Worm (Caenorhabditis elegans) whole organism, early embryonic: ENCODE data around the gene npp-21.
A peak's percentile ranks its signal among the peaks of the same experiment; 100 is the strongest.

Experiments
- B0310.2 ChIP-seq: sonication (generic microtip); optimal IDR thresholded peaks from 2 replicates; lab custom pipeline; 2016; ENCODE audit warnings: mild to moderate bottlenecking, missing genetic modification characterization, missing compliant biosample characterization
- F13C5.2 ChIP-seq: sonication (generic microtip); optimal IDR thresholded peaks from 2 replicates; lab custom pipeline; 2017; ENCODE audit warnings: mild to moderate bottlenecking, missing genetic modification characterization, inconsistent platforms, missing compliant biosample characterization
- aly-1 ChIP-seq: sonication (generic microtip); optimal IDR thresholded peaks from 2 replicates; lab custom pipeline; 2016; ENCODE audit warnings: missing genetic modification characterization, missing compliant biosample characterization
- ama-1 ChIP-seq: fragments of 150-350 bp; optimal IDR thresholded peaks from 2 replicates; lab custom pipeline; 2014
- ceh-13 ChIP-seq: fragments of 200-800 bp; sonication (Bioruptor generic); optimal IDR thresholded peaks from 2 replicates; lab custom pipeline; 2018; ENCODE audit warnings: mild to moderate bottlenecking, missing genetic modification characterization, missing compliant biosample characterization
- ceh-36 ChIP-seq: sonication (generic microtip); optimal IDR thresholded peaks from 2 replicates; lab custom pipeline; 2016; ENCODE audit warnings: missing genetic modification characterization, inconsistent platforms, missing compliant biosample characterization
- ets-7 ChIP-seq: sonication (generic microtip); optimal IDR thresholded peaks from 2 replicates; lab custom pipeline; 2016; ENCODE audit warnings: missing genotype, missing genetic modification characterization, missing compliant biosample characterization
- flt-1 ChIP-seq: fragments of 200-800 bp; sonication (Bioruptor generic); IDR thresholded peaks from 2 replicates; pipeline ENCODE4 v1.3.6; 2022; ENCODE audit warnings: missing genetic modification characterization, missing compliant biosample characterization
- hmbx-1 ChIP-seq: sonication (generic microtip); optimal IDR thresholded peaks from 2 replicates; lab custom pipeline; 2016; ENCODE audit warnings: mild to moderate bottlenecking, missing genetic modification characterization, missing compliant biosample characterization
- hmg-4 ChIP-seq: fragments of 200-800 bp; sonication (Bioruptor generic); optimal IDR thresholded peaks from 2 replicates; lab custom pipeline; 2018; ENCODE audit warnings: mild to moderate bottlenecking, missing genetic modification characterization, missing compliant biosample characterization
- hnd-1 ChIP-seq: sonication (generic microtip); optimal IDR thresholded peaks from 2 replicates; lab custom pipeline; 2016; ENCODE audit warnings: missing genetic modification characterization, missing compliant biosample characterization
- pes-1 ChIP-seq: fragments of 200-800 bp; sonication (Bioruptor generic); IDR thresholded peaks from 2 replicates; pipeline ENCODE4 v1.3.6; 2022; ENCODE audit warnings: missing genetic modification reagents, missing genetic modification characterization, missing compliant biosample characterization
- scrt-1 ChIP-seq: fragments of 200-800 bp; sonication (Bioruptor generic); IDR thresholded peaks from 2 replicates; pipeline ENCODE4 v1.3.6; 2022; ENCODE audit warnings: missing genetic modification characterization, missing compliant biosample characterization
- sea-1 ChIP-seq: fragments of 200-800 bp; sonication (Bioruptor generic); conservative IDR thresholded peaks from 2 replicates; pipeline ENCODE4 v1.3.6; 2022; ENCODE audit warnings: missing genetic modification characterization, missing compliant biosample characterization
- tbx-11 ChIP-seq: fragments of 200-800 bp; sonication (Bioruptor generic); IDR thresholded peaks from 2 replicates; pipeline ENCODE4 v1.3.6; 2022; ENCODE audit warnings: missing genetic modification characterization, missing compliant biosample characterization
- tbx-37 ChIP-seq: fragments of 200-800 bp; sonication (Bioruptor generic); conservative IDR thresholded peaks from 2 replicates; pipeline ENCODE4 v1.3.6; 2022; ENCODE audit warnings: missing genetic modification reagents, missing genetic modification characterization, missing compliant biosample characterization
- tra-4 ChIP-seq: sonication (generic microtip); optimal IDR thresholded peaks from 2 replicates; lab custom pipeline; 2017; ENCODE audit warnings: missing genetic modification characterization, missing compliant biosample characterization

The npp-21 gene

DNA sequence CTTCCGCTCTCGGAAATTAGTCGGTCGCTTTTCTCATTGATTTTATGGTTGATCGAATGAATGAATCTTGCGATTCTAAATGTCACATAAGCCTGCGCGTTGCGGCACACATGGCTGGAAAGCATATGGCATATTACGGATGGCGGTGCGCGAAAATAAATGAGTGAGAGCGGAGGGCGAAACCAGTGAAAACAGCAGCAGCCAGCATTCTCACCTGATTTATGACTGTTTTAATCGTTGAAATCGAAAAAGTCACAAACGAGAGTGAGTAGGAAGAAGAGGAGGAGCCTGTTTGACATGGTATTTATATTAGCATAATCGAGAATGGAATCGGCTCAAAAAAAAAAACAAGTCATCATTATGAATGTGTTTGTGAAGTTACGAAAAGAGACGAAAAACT lies 24.8 kb downstream of the npp-21 start:
- TF ChIP-seq pes-1 (GFP tag; lab: Robert Waterston, UW) (no peak), hmg-4 (GFP tag; lab: Kevin White, UChicago) (peak; percentile 2)

DNA sequence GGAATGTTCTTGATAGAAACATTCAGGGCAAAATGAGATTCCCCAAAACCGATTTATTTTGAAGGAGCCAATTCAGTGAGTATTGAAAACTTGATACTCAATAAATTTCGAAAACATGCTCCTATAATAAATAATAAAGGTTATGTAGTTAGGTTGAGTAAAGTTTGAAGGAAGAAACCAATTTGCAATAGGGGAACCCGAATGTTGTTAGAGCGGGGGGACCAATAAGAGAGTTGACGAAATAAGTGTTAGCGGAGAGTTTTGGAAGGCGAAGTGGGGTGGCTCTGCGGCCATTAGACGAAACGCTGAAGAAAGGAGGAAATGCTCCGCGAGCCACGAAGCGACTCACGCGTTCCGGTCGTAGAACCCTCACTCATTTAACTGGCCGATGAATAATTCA lies 25.5 kb downstream of the npp-21 start:
- no peak for TF ChIP-seq sea-1
- TF ChIP-seq hmg-4 (GFP tag; lab: Kevin White, UChicago) = no peak
- TF ChIP-seq F13C5.2 = no peak
- no peak for TF ChIP-seq ceh-13
- TF ChIP-seq aly-1 (tag; lab: Kevin White, UChicago) = no peak
- TF ChIP-seq flt-1 (GFP tag; lab: Robert Waterston, UW) = no peak
- TF ChIP-seq tra-4 (tag; lab: Kevin White, UChicago) = no peak
- no peak for TF ChIP-seq pes-1 (GFP tag; lab: Robert Waterston, UW)
- no peak for TF ChIP-seq ceh-36 (tag; lab: Kevin White, UChicago)
- no peak for TF ChIP-seq ets-7
- no peak for TF ChIP-seq tbx-37
- TF ChIP-seq hnd-1 (tag; lab: Kevin White, UChicago) = no peak
- no peak for TF ChIP-seq scrt-1 (GFP tag; lab: Robert Waterston, UW)
- TF ChIP-seq B0310.2 (tag; lab: Kevin White, UChicago) = no peak
- no peak for TF ChIP-seq tbx-11 (GFP tag; lab: Robert Waterston, UW)

ce11 chrII:7628640-7629039 lies 29.2 kb downstream of the npp-21 start:
- TF ChIP-seq hnd-1 (tag; lab: Kevin White, UChicago) = no peak
- no peak for TF ChIP-seq ets-7
- no peak for TF ChIP-seq tbx-11 (GFP tag; lab: Robert Waterston, UW)
- no peak for TF ChIP-seq pes-1 (GFP tag; lab: Robert Waterston, UW)
- TF ChIP-seq hmg-4 (GFP tag; lab: Kevin White, UChicago) = no peak
- TF ChIP-seq ama-1 (lab: Kevin White, UChicago) = no peak
- no peak for TF ChIP-seq sea-1
- TF ChIP-seq ceh-13 = no peak
- no peak for TF ChIP-seq F13C5.2

ce11 chrII:7630052-7630451 lies 30.6 kb downstream of the npp-21 start:
- no peak for TF ChIP-seq ets-7
- no peak for TF ChIP-seq tbx-11 (GFP tag; lab: Robert Waterston, UW)
- no peak for TF ChIP-seq ama-1 (lab: Kevin White, UChicago)
- no peak for TF ChIP-seq aly-1 (tag; lab: Kevin White, UChicago)
- no peak for TF ChIP-seq tbx-37
- no peak for TF ChIP-seq ceh-36 (tag; lab: Kevin White, UChicago)
- TF ChIP-seq ceh-13 = no peak
- no peak for TF ChIP-seq tra-4 (tag; lab: Kevin White, UChicago)
- no peak for TF ChIP-seq F13C5.2
- no peak for TF ChIP-seq scrt-1 (GFP tag; lab: Robert Waterston, UW)
- no peak for TF ChIP-seq pes-1 (GFP tag; lab: Robert Waterston, UW)
- no peak for TF ChIP-seq sea-1
- no peak for TF ChIP-seq hnd-1 (tag; lab: Kevin White, UChicago)
- no peak for TF ChIP-seq hmbx-1
- TF ChIP-seq hmg-4 (GFP tag; lab: Kevin White, UChicago) = no peak
- no peak for TF ChIP-seq flt-1 (GFP tag; lab: Robert Waterston, UW)
- no peak for TF ChIP-seq B0310.2 (tag; lab: Kevin White, UChicago)

DNA sequence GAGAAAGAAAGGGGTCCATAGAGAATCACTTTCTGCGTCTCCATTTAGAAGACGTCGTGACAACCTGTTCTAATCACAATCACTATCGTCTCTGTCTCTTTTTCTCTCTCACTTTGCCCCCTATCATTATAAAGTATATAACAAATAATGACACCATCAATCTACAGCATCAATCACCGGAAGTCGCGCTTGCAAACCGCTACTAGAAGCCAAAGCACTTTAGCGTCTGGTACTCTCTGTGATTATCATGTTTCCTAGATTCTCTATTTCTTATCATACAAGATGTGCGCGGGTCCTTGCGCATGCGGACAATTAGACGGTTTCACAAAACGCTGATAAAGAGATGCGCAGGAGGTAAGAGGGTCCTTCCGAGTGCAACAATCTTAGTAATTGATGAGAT lies 31.7 kb downstream of the npp-21 start:
- TF ChIP-seq B0310.2 (tag; lab: Kevin White, UChicago) (no peak), sea-1 (no peak), flt-1 (GFP tag; lab: Robert Waterston, UW) (no peak), tbx-37 (no peak), ets-7 (no peak), ceh-36 (tag; lab: Kevin White, UChicago) (no peak), F13C5.2 (no peak), tra-4 (tag; lab: Kevin White, UChicago) (no peak), hmbx-1 (no peak), hmg-4 (GFP tag; lab: Kevin White, UChicago) (no peak)

DNA sequence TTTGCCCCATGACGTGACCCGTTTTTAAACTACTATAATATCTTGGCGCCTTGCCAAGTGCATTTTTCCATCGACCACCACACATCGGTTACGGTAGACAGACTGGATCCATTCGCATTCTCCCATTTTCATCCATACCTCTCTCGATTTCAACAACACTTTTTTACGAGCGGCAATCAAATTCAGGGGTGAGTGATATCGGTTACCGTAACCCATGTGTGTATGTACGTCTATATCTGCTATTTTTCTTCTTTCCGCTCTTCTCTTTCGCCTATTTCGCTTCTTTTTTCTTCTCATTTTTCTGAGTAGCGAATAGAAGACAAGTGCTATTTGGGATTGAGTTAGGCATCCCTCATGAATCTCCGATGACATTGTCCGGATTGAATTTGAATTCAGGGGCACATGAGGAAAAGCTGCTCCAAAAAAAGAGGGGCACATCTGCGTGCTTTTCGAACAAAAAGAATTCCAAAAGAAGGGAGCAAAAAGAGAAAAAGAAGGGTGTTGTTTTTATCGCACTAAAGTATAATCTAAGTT lies 32.3 kb downstream of the npp-21 start:
- TF ChIP-seq scrt-1 (GFP tag; lab: Robert Waterston, UW) = no peak

DNA sequence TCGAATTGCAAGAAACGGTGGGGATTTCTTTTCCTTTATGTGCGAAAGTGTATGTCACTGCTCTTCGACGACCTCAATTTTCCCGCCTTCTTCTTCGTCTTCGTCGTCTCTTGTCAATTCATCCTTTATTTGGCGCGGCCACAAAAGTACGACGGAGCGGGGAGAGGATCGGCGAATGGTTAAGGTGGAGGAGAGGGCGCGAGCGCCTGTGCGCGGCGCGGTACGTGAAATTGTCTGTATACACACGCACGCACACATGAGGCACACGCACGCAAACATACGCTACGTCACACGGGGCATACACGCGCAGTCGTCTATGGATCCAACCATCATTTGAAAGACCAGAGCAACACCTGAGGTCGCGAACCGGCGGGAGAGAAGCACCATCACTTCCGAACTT lies 35.8 kb downstream of the npp-21 start:
- TF ChIP-seq ama-1 (lab: Kevin White, UChicago) (no peak), hmg-4 (GFP tag; lab: Kevin White, UChicago) (peak; percentile 14), ceh-13 (no peak), ceh-36 (tag; lab: Kevin White, UChicago) (no peak), F13C5.2 (no peak), tbx-37 (no peak)

ce11 chrII:7636941-7637340 lies 37.5 kb downstream of the npp-21 start:
- TF ChIP-seq pes-1 (GFP tag; lab: Robert Waterston, UW) = no peak
- no peak for TF ChIP-seq tbx-37
- no peak for TF ChIP-seq sea-1
- TF ChIP-seq hnd-1 (tag; lab: Kevin White, UChicago) = no peak
- no peak for TF ChIP-seq hmg-4 (GFP tag; lab: Kevin White, UChicago)
- no peak for TF ChIP-seq flt-1 (GFP tag; lab: Robert Waterston, UW)
- TF ChIP-seq B0310.2 (tag; lab: Kevin White, UChicago) = no peak
- TF ChIP-seq ama-1 (lab: Kevin White, UChicago) = no peak
- TF ChIP-seq scrt-1 (GFP tag; lab: Robert Waterston, UW) = no peak
- no peak for TF ChIP-seq hmbx-1
- no peak for TF ChIP-seq tbx-11 (GFP tag; lab: Robert Waterston, UW)
- TF ChIP-seq ceh-13 = no peak
- TF ChIP-seq tra-4 (tag; lab: Kevin White, UChicago) = no peak
- TF ChIP-seq F13C5.2 = no peak
- TF ChIP-seq aly-1 (tag; lab: Kevin White, UChicago) = no peak
- TF ChIP-seq ceh-36 (tag; lab: Kevin White, UChicago) = no peak
- TF ChIP-seq ets-7 = no peak
